Fruit fly (Drosophila melanogaster) whole organism, embryonic: ENCODE data around the gene Dred.

Experiments
- BEAF-32 ChIP-seq: fragments of 200-800 bp; sonication (Bioruptor generic); optimal IDR thresholded peaks from 3 replicates; lab custom pipeline; 2017; ENCODE audit warnings: missing biosample characterization, missing genetic modification characterization, mild to moderate bottlenecking, moderate library complexity, missing genetic modification reagents
- CG10321 ChIP-seq: fragments of 200-800 bp; sonication (Bioruptor generic); IDR thresholded peaks from 2 replicates; pipeline ENCODE4 v1.3.6; 2022; ENCODE audit warnings: missing biosample characterization, missing genetic modification characterization
- CG10431 ChIP-seq: fragments of 200-800 bp; sonication (Bioruptor generic); optimal IDR thresholded peaks from 3 replicates; lab custom pipeline; 2018; ENCODE audit warnings: missing biosample characterization, mild to moderate bottlenecking, missing genetic modification characterization
- CG11247 ChIP-seq: fragments of 200-800 bp; sonication (Bioruptor generic); IDR thresholded peaks from 2 replicates; pipeline ENCODE4 v1.3.6; 2022; ENCODE audit warnings: missing biosample characterization, missing genetic modification characterization
- CG11723 ChIP-seq: fragments of 200-800 bp; sonication (Bioruptor generic); optimal IDR thresholded peaks from 2 replicates; lab custom pipeline; 2017; ENCODE audit warnings: missing biosample characterization, mild to moderate bottlenecking, missing genetic modification characterization
- CG12104 ChIP-seq: fragments of 200-800 bp; sonication (Bioruptor generic); optimal IDR thresholded peaks from 3 replicates; lab custom pipeline; 2016; ENCODE audit warnings: missing biosample characterization, missing genetic modification characterization
- CG12659 ChIP-seq: fragments of 200-800 bp; sonication (Bioruptor generic); optimal IDR thresholded peaks from 3 replicates; lab custom pipeline; 2017; ENCODE audit warnings: mild to moderate bottlenecking, missing biosample characterization, missing genetic modification reagents, missing genetic modification characterization
- CG13424 ChIP-seq: fragments of 200-800 bp; sonication (Bioruptor generic); optimal IDR thresholded peaks from 2 replicates; lab custom pipeline; 2019; ENCODE audit warnings: missing biosample characterization, mild to moderate bottlenecking, missing genetic modification characterization, moderate library complexity
- CG15601 ChIP-seq: fragments of 200-800 bp; sonication (Bioruptor generic); optimal IDR thresholded peaks from 3 replicates; lab custom pipeline; 2019; ENCODE audit warnings: missing biosample characterization, mild to moderate bottlenecking, missing genetic modification characterization, moderate library complexity
- CG1602 ChIP-seq: fragments of 200-800 bp; sonication (Bioruptor generic); optimal IDR thresholded peaks from 3 replicates; lab custom pipeline; 2016; ENCODE audit warnings: missing biosample characterization, missing genetic modification characterization
- CG1603 ChIP-seq: fragments of 200-800 bp; sonication (Bioruptor generic); optimal IDR thresholded peaks from 2 replicates; lab custom pipeline; 2019; ENCODE audit warnings: missing biosample characterization, mild to moderate bottlenecking, missing genetic modification characterization, moderate library complexity
- CG18476 ChIP-seq: fragments of 200-800 bp; sonication (Bioruptor generic); optimal IDR thresholded peaks from 2 replicates; lab custom pipeline; 2016; ENCODE audit warnings: missing biosample characterization, mild to moderate bottlenecking, missing genetic modification characterization
- CG2712 ChIP-seq: fragments of 200-800 bp; optimal IDR thresholded peaks from 3 replicates; lab custom pipeline; 2019; ENCODE audit warnings: missing biosample characterization, mild to moderate bottlenecking, missing genetic modification characterization, moderate library complexity
- CG30020 ChIP-seq: fragments of 200-800 bp; optimal IDR thresholded peaks from 2 replicates; lab custom pipeline; 2019; ENCODE audit warnings: missing biosample characterization, mild to moderate bottlenecking, missing genetic modification characterization, moderate library complexity
- CG3726 ChIP-seq: fragments of 200-800 bp; sonication (Bioruptor generic); IDR thresholded peaks from 3 replicates; pipeline ENCODE4, ENCODE4 v1.3.6; 2022; ENCODE audit warnings: missing biosample characterization, missing genetic modification characterization
- CG3995 ChIP-seq: fragments of 200-800 bp; sonication (Bioruptor generic); optimal IDR thresholded peaks from 3 replicates; lab custom pipeline; 2016; ENCODE audit warnings: missing biosample characterization, missing genetic modification characterization
- CG4854 ChIP-seq: fragments of 200-800 bp; sonication (Bioruptor generic); optimal IDR thresholded peaks from 2 replicates; lab custom pipeline; 2016; ENCODE audit warnings: missing biosample characterization, missing genetic modification characterization, inconsistent platforms
- CG5245 ChIP-seq: fragments of 200-800 bp; sonication (Bioruptor generic); optimal IDR thresholded peaks from 3 replicates; lab custom pipeline; 2016; ENCODE audit warnings: missing biosample characterization, missing genetic modification characterization
- CG6683 ChIP-seq: fragments of 200-800 bp; sonication (Bioruptor generic); optimal IDR thresholded peaks from 2 replicates; lab custom pipeline; 2017; ENCODE audit warnings: missing biosample characterization, mild to moderate bottlenecking, missing genetic modification characterization, missing genetic modification reagents
- CG7745 ChIP-seq: fragments of 200-800 bp; sonication (Bioruptor generic); optimal IDR thresholded peaks from 2 replicates; lab custom pipeline; 2018; ENCODE audit warnings: missing biosample characterization, mild to moderate bottlenecking, missing genetic modification characterization, moderate library complexity
- CG7963 ChIP-seq: fragments of 200-800 bp; sonication (Bioruptor generic); IDR thresholded peaks from 3 replicates; pipeline ENCODE4 v1.3.6; 2022; ENCODE audit warnings: missing biosample characterization, missing genetic modification characterization; ENCODE audit not compliant: partially characterized antibody
- CG9727 ChIP-seq: fragments of 200-800 bp; sonication (Bioruptor generic); optimal IDR thresholded peaks from 3 replicates; lab custom pipeline; 2017; ENCODE audit warnings: missing biosample characterization, mild to moderate bottlenecking, missing genetic modification characterization
- CkIIα-i1 ChIP-seq: fragments of 200-800 bp; sonication (Bioruptor generic); IDR thresholded peaks from 2 replicates; pipeline ENCODE4 v1.3.6; 2022; ENCODE audit warnings: missing biosample characterization, missing genetic modification characterization
- Dip2 ChIP-seq: fragments of 200-800 bp; sonication (Bioruptor generic); IDR thresholded peaks from 2 replicates; pipeline ENCODE4 v1.3.6; 2022; ENCODE audit warnings: missing biosample characterization, missing genetic modification characterization
- Dll ChIP-seq: fragments of 200-800 bp; sonication (Bioruptor generic); IDR thresholded peaks from 4 replicates; pipeline ENCODE4 v1.3.6; 2022; ENCODE audit warnings: missing biosample characterization, missing genetic modification characterization; ENCODE audit not compliant: partially characterized antibody
- Eip74EF ChIP-seq, 2 experiments: fragments of 200-800 bp in 1 of 2; fragments of >200 bp in 1 of 2; sonication (Bioruptor generic) in 1 of 2; optimal IDR thresholded peaks; 2 replicates each; lab custom pipeline; 2017 to 2019; ENCODE audit warnings: missing biosample characterization in 2 of 2, missing genetic modification characterization in 2 of 2, mild to moderate bottlenecking in 1 of 2, moderate library complexity in 1 of 2
- Ets97D ChIP-seq: fragments of 200-800 bp; sonication (Bioruptor generic); optimal IDR thresholded peaks from 3 replicates; lab custom pipeline; 2016; ENCODE audit warnings: missing biosample characterization, missing genetic modification characterization
- Fer3 ChIP-seq: fragments of 200-800 bp; sonication (Bioruptor generic); optimal IDR thresholded peaks from 2 replicates; lab custom pipeline; 2018; ENCODE audit warnings: missing biosample characterization, mild to moderate bottlenecking, missing genetic modification characterization, moderate library complexity
- Hsf ChIP-seq: fragments of 200-800 bp; sonication (Bioruptor generic); optimal IDR thresholded peaks from 3 replicates; lab custom pipeline; 2016; ENCODE audit warnings: missing biosample characterization, missing genetic modification characterization
- Kr ChIP-seq: fragments of 200-800 bp; sonication (Bioruptor generic); optimal IDR thresholded peaks from 2 replicates; lab custom pipeline; 2017; ENCODE audit warnings: missing biosample characterization, mild to moderate bottlenecking, missing genetic modification characterization
- Opbp ChIP-seq: fragments of 200-800 bp; sonication (Bioruptor generic); IDR thresholded peaks from 3 replicates; pipeline ENCODE4 v1.3.6; 2022; ENCODE audit warnings: missing biosample characterization, missing genetic modification characterization; ENCODE audit not compliant: partially characterized antibody
- PHDP ChIP-seq: fragments of 200-800 bp; sonication (Bioruptor generic); optimal IDR thresholded peaks from 3 replicates; lab custom pipeline; 2018; ENCODE audit warnings: missing biosample characterization, mild to moderate bottlenecking, missing genetic modification characterization, moderate library complexity
- Pdp1 ChIP-seq, 2 experiments: fragments of 200-800 bp; sonication (Bioruptor generic); optimal IDR thresholded peaks; 3 replicates each; lab custom pipeline; 2016; ENCODE audit warnings: missing biosample characterization in 2 of 2, missing genetic modification characterization in 2 of 2, mild to moderate bottlenecking in 1 of 2, moderate library complexity in 1 of 2
- Sry-δ ChIP-seq: fragments of 200-800 bp; sonication (Bioruptor generic); optimal IDR thresholded peaks from 2 replicates; lab custom pipeline; 2016; ENCODE audit warnings: missing biosample characterization, missing genetic modification characterization
- Usf ChIP-seq: fragments of 200-800 bp; sonication (Bioruptor generic); optimal IDR thresholded peaks from 2 replicates; lab custom pipeline; 2017; ENCODE audit warnings: missing genotype, missing biosample characterization, missing genetic modification characterization
- bbx ChIP-seq: fragments of 200-800 bp; sonication (Bioruptor generic); IDR thresholded peaks from 2 replicates; pipeline ENCODE4 v1.3.6; 2022; ENCODE audit warnings: missing biosample characterization, missing genetic modification characterization; ENCODE audit not compliant: partially characterized antibody
- cato ChIP-seq: fragments of 200-800 bp; sonication (Bioruptor generic); optimal IDR thresholded peaks from 2 replicates; lab custom pipeline; 2016; ENCODE audit warnings: missing biosample characterization, missing genetic modification characterization, borderline replicate concordance
- en ChIP-seq: fragments of 200-800 bp; sonication (Bioruptor generic); optimal IDR thresholded peaks from 2 replicates; lab custom pipeline; 2016; ENCODE audit warnings: missing biosample characterization, missing genetic modification characterization
- esg ChIP-seq: fragments of 200-800 bp; sonication (Bioruptor generic); conservative IDR thresholded peaks from 2 replicates; pipeline ENCODE4 v1.3.6; 2022; ENCODE audit warnings: missing biosample characterization, missing genetic modification characterization
- nmo ChIP-seq: fragments of 200-800 bp; sonication (Bioruptor generic); optimal IDR thresholded peaks from 2 replicates; lab custom pipeline; 2018; ENCODE audit warnings: missing biosample characterization, mild to moderate bottlenecking, missing genetic modification characterization, moderate library complexity
- org-1 ChIP-seq: fragments of 200-800 bp; sonication (Bioruptor generic); optimal IDR thresholded peaks from 2 replicates; lab custom pipeline; 2017; ENCODE audit warnings: missing biosample characterization, missing genetic modification characterization
- p53 ChIP-seq: fragments of 200-800 bp; sonication (Bioruptor generic); optimal IDR thresholded peaks from 2 replicates; lab custom pipeline; 2016; ENCODE audit warnings: missing biosample characterization, missing genetic modification characterization
- pfk ChIP-seq: fragments of 200-800 bp; sonication (Bioruptor generic); optimal IDR thresholded peaks from 2 replicates; lab custom pipeline; 2018; ENCODE audit warnings: missing biosample characterization, mild to moderate bottlenecking, missing genetic modification characterization, moderate library complexity
- sim ChIP-seq: fragments of 200-800 bp; sonication (Bioruptor generic); IDR thresholded peaks from 2 replicates; pipeline ENCODE4 v1.3.6; 2022; ENCODE audit warnings: missing biosample characterization, missing genetic modification characterization
- tup ChIP-seq: fragments of 200-800 bp; sonication (Bioruptor generic); optimal IDR thresholded peaks from 2 replicates; lab custom pipeline; 2016; ENCODE audit warnings: missing biosample characterization, mild to moderate bottlenecking, missing genetic modification characterization, moderate library complexity
- twi ChIP-seq: fragments of 200-800 bp; optimal IDR thresholded peaks from 2 replicates; lab custom pipeline; 2019; ENCODE audit warnings: missing biosample characterization, mild to moderate bottlenecking, missing genetic modification characterization, moderate library complexity
- unpg ChIP-seq: fragments of 200-800 bp; sonication (Bioruptor generic); optimal IDR thresholded peaks from 3 replicates; lab custom pipeline; 2018; ENCODE audit warnings: missing biosample characterization, mild to moderate bottlenecking, missing genetic modification characterization, moderate library complexity
- usp ChIP-seq: fragments of >200 bp; optimal IDR thresholded peaks from 2 replicates; lab custom pipeline; 2017; ENCODE audit warnings: missing biosample characterization, missing genetic modification characterization
- zfh2 ChIP-seq: fragments of 200-800 bp; sonication (Bioruptor generic); optimal IDR thresholded peaks from 2 replicates; lab custom pipeline; 2016; ENCODE audit warnings: missing biosample characterization, missing genetic modification characterization

The Dred gene

DNA sequence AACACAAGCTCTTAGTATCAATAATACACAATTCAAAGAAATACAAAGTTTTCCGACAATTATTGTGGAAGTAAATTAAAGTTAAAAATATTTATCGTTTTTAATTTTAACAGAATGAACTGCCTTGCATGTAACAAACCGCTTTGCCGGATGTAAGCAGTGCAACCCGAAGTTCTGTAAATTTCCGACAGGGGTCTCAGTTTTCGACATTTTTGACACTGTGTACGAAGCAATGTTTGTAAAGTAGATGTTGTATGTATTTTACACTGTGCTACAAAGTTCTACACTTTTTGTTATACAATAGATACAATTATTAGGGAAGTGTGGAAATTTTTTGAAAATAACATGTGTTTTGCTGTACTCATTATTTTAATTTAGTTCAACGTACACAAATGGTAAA is 27.5 kb downstream of the Dred start (continued):
- peak; percentile 93 for TF ChIP-seq CG1603
- TF ChIP-seq Usf (GFP tag; lab: Kevin White, UChicago): peak; percentile 70
- peak; percentile 96 for TF ChIP-seq CG11247 (GFP tag; lab: Robert Waterston, UW)
- peak; percentile 62 for TF ChIP-seq pfk (GFP tag; lab: Kevin White, UChicago)
- peak; percentile 59 for TF ChIP-seq CG3995 (GFP tag; lab: Kevin White, UChicago)
- peak; percentile 53; the same call in 1 of the 2 replicates for TF ChIP-seq bbx (GFP tag; lab: Robert Waterston, UW)
- no peak for TF ChIP-seq Eip74EF (GFP tag; optimal IDR thresholded peaks at IDR 0.05; lab: Kevin White, UChicago)
- TF ChIP-seq CG5245 (GFP tag; lab: Kevin White, UChicago): peak; percentile 87
- TF ChIP-seq Pdp1 (GFP tag; optimal IDR thresholded peaks at IDR 0.05; lab: Kevin White, UChicago): peak; percentile 93
- peak; percentile 88 for TF ChIP-seq CG9727 (GFP tag; lab: Kevin White, UChicago)
- no peak for TF ChIP-seq CG10431 (GFP tag; lab: Kevin White, UChicago)
- peak; percentile 90 for TF ChIP-seq en
- no peak for TF ChIP-seq CG6683 (GFP tag; lab: Kevin White, UChicago)
- peak; percentile 81 for TF ChIP-seq cato (GFP tag; lab: Kevin White, UChicago)
- peak; percentile 79 for TF ChIP-seq CG1602 (GFP tag; lab: Kevin White, UChicago)
- peak; percentile 86 for TF ChIP-seq CG12104
- peak; percentile 95 for TF ChIP-seq p53 (GFP tag; lab: Kevin White, UChicago)
- peak; percentile 81 for TF ChIP-seq CG12659 (GFP tag; lab: Kevin White, UChicago)
- TF ChIP-seq Dip2 (GFP tag; lab: Robert Waterston, UW): no peak
- peak; percentile 76 for TF ChIP-seq org-1 (GFP tag; lab: Kevin White, UChicago)
- no peak for TF ChIP-seq Dll (GFP tag; lab: Robert Waterston, UW)
- peak; percentile 89; the same call in 2 of the 3 replicates for TF ChIP-seq CG3726 (GFP tag; lab: Robert Waterston, UW)
- peak; percentile 70 for TF ChIP-seq CG13424
- peak; percentile 73 for TF ChIP-seq CG18476 (GFP tag; lab: Kevin White, UChicago)
- TF ChIP-seq Hsf (GFP tag; lab: Kevin White, UChicago): peak; percentile 92
- TF ChIP-seq BEAF-32 (GFP tag; lab: Kevin White, UChicago): no peak
- TF ChIP-seq tup (GFP tag; lab: Kevin White, UChicago): no peak
- no peak for TF ChIP-seq CG7745
- peak; percentile 80 for TF ChIP-seq CG15601
- no peak for TF ChIP-seq PHDP (tag; lab: Kevin White, UChicago)
- TF ChIP-seq CG2712 (tag; lab: Kevin White, UChicago): peak; percentile 79
- TF ChIP-seq CG7963 (GFP tag; lab: Robert Waterston, UW): no peak
- peak; percentile 88 for TF ChIP-seq unpg
- TF ChIP-seq sim: peak; percentile 50
- peak; percentile 4 for TF ChIP-seq CG30020 (tag; lab: Kevin White, UChicago)
- TF ChIP-seq esg: peak; percentile 47
- peak; percentile 87 for TF ChIP-seq CG4854 (GFP tag; lab: Kevin White, UChicago)
- peak; percentile 63 for TF ChIP-seq CG11723
- TF ChIP-seq Ets97D: peak; percentile 100
- no peak for TF ChIP-seq usp (GFP tag; lab: Kevin White, UChicago)
- 0 out of 2 replicates have a peak, but pooled peaks have one; percentile 50 for TF ChIP-seq CkIIα-i1 (GFP tag; lab: Robert Waterston, UW)
- TF ChIP-seq Sry-δ (GFP tag; lab: Kevin White, UChicago): peak; percentile 58
- no peak for TF ChIP-seq Kr (GFP tag; lab: Kevin White, UChicago)
- peak; percentile 79 for TF ChIP-seq twi (tag; lab: Kevin White, UChicago)
- peak; percentile 81 for TF ChIP-seq zfh2 (GFP tag; lab: Kevin White, UChicago)
- peak; percentile 89 for TF ChIP-seq Fer3 (tag; lab: Kevin White, UChicago)
- TF ChIP-seq CG10321 (GFP tag; lab: Robert Waterston, UW): peak; percentile 74
- TF ChIP-seq Opbp: peak; percentile 53; the same call in 1 of the 3 replicates
- peak; percentile 87 for TF ChIP-seq nmo (GFP tag; lab: Kevin White, UChicago)
